Fruit fly (Drosophila melanogaster) whole organism: ENCODE measurements around the gene CG13728.

Experiments
- pan ChIP-seq: fragments of >200 bp; optimal IDR thresholded peaks from 2 replicates; lab custom pipeline; 2017
- psq ChIP-seq: fragments of >200 bp; optimal IDR thresholded peaks from 2 replicates; lab custom pipeline; 2017

DNA sequence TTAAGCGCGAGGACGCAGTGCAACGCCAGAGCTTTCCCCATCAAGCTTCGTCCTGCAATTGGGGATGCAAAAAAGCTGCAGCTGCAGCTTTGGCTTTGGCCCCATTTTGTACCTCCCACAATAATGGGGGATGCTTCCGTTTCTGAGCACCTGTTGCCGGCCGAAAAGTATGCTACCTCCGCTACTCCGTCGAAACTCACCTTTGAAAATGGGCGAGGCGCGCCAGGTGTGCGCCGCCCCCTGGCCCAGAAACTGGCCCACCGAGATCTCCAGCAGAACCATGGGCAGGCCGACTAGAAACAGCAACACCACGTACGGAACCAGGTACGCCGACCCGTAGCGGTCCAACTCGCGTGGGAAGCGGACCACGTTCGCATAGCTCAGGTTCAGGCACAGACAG is 18.9 kb upstream of the CG13728 start:
- TF ChIP-seq psq (no peak), pan (lab: Kevin White, UChicago) (no peak)
